Fruit fly (Drosophila melanogaster) whole organism, adult: ENCODE measurements around the gene uncNacbeta.
A peak's percentile ranks its signal among the peaks of the same experiment; 100 is the strongest.

Source experiments
- CG11617 ChIP-seq: fragments of 200-800 bp; sonication (Bioruptor generic); optimal IDR thresholded peaks from 2 replicates; lab custom pipeline; 2017; ENCODE audit warnings: mild to moderate bottlenecking, missing biosample characterization, missing genetic modification reagents, missing genetic modification characterization
- CG12768 ChIP-seq: fragments of 200-800 bp; sonication (Bioruptor generic); optimal IDR thresholded peaks from 2 replicates; lab custom pipeline; 2017; ENCODE audit warnings: missing biosample characterization, missing genetic modification characterization, mild to moderate bottlenecking, moderate library complexity, missing genetic modification reagents
- CG14711 ChIP-seq: fragments of 200-800 bp; sonication (Bioruptor generic); optimal IDR thresholded peaks from 2 replicates; lab custom pipeline; 2018; ENCODE audit warnings: missing biosample characterization, mild to moderate bottlenecking, missing genetic modification characterization, moderate library complexity
- CG1620 ChIP-seq: fragments of 200-800 bp; sonication (Bioruptor generic); optimal IDR thresholded peaks from 2 replicates; lab custom pipeline; 2016; ENCODE audit warnings: missing biosample characterization, missing genetic modification characterization
- CG33017 ChIP-seq: fragments of 200-800 bp; sonication (Bioruptor generic); optimal IDR thresholded peaks from 2 replicates; lab custom pipeline; 2018; ENCODE audit warnings: missing biosample characterization, mild to moderate bottlenecking, missing genetic modification characterization, moderate library complexity
- CG5204 ChIP-seq: fragments of 200-800 bp; sonication (Bioruptor generic); optimal IDR thresholded peaks from 2 replicates; lab custom pipeline; 2016; ENCODE audit warnings: missing biosample characterization, missing genetic modification characterization
- CG7045 ChIP-seq: fragments of 200-800 bp; sonication (Bioruptor generic); optimal IDR thresholded peaks from 2 replicates; lab custom pipeline; 2017; ENCODE audit warnings: missing biosample characterization, mild to moderate bottlenecking, missing genetic modification characterization
- CG7101 ChIP-seq: fragments of 200-800 bp; sonication (Bioruptor generic); optimal IDR thresholded peaks from 2 replicates; lab custom pipeline; 2018; ENCODE audit warnings: missing biosample characterization, mild to moderate bottlenecking, missing genetic modification characterization, moderate library complexity
- Clk ChIP-seq: fragments of 200-800 bp; sonication (Bioruptor generic); optimal IDR thresholded peaks from 2 replicates; lab custom pipeline; 2017; ENCODE audit warnings: missing biosample characterization, missing genetic modification characterization
- Crg-1 ChIP-seq: fragments of 200-800 bp; sonication (Bioruptor generic); optimal IDR thresholded peaks from 2 replicates; lab custom pipeline; 2016; ENCODE audit warnings: missing biosample characterization, missing genetic modification characterization
- Hr96 ChIP-seq: fragments of 200-800 bp; sonication (Bioruptor generic); optimal IDR thresholded peaks from 2 replicates; lab custom pipeline; 2016; ENCODE audit warnings: missing biosample characterization, missing genetic modification characterization
- Mnt ChIP-seq: fragments of 200-800 bp; sonication (Bioruptor generic); optimal IDR thresholded peaks from 2 replicates; lab custom pipeline; 2016; ENCODE audit warnings: missing biosample characterization, mild to moderate bottlenecking, missing genetic modification characterization
- bab1 ChIP-seq: fragments of 200-800 bp; sonication (Bioruptor generic); optimal IDR thresholded peaks from 3 replicates; lab custom pipeline; 2019; ENCODE audit warnings: missing biosample characterization, mild to moderate bottlenecking, missing genetic modification characterization, moderate library complexity
- cic ChIP-seq: fragments of 200-800 bp; sonication (Bioruptor generic); optimal IDR thresholded peaks from 2 replicates; lab custom pipeline; 2017; ENCODE audit warnings: missing biosample characterization, mild to moderate bottlenecking, missing genetic modification characterization, moderate library complexity
- cnc ChIP-seq, 2 experiments: fragments of >200 bp; optimal IDR thresholded peaks; 2 replicates each; lab custom pipeline; 2017
- kay ChIP-seq: fragments of 200-800 bp; sonication (Bioruptor generic); peaks from one replicate; lab custom pipeline; 2016; ENCODE audit warnings: missing biosample characterization, missing genetic modification characterization, borderline replicate concordance
- ovo ChIP-seq: fragments of 200-800 bp; sonication (Bioruptor generic); optimal IDR thresholded peaks from 2 replicates; lab custom pipeline; 2016; ENCODE audit warnings: missing biosample characterization, missing genetic modification characterization
- pad ChIP-seq: fragments of 200-800 bp; sonication (Bioruptor generic); optimal IDR thresholded peaks from 3 replicates; lab custom pipeline; 2017; ENCODE audit warnings: missing biosample characterization, missing genetic modification characterization, mild to moderate bottlenecking, moderate library complexity, missing genetic modification reagents
- tj ChIP-seq: fragments of 200-800 bp; sonication (Bioruptor generic); optimal IDR thresholded peaks from 3 replicates; lab custom pipeline; 2017; ENCODE audit warnings: missing biosample characterization, mild to moderate bottlenecking, missing genetic modification characterization, moderate library complexity
- toe ChIP-seq: fragments of 200-800 bp; sonication (Bioruptor generic); optimal IDR thresholded peaks from 2 replicates; lab custom pipeline; 2016; ENCODE audit warnings: missing biosample characterization, missing genetic modification characterization

uncNacbeta gene

dm6 chr2L:602439-602879 is 38.8 kb upstream of the uncNacbeta start, which contains the start of gene CG13689:
Gene CG13689, plus strand, starts transcription at chr2L:602813.
- TF ChIP-seq CG11617 (GFP tag; lab: Kevin White, UChicago) (no peak), tj (GFP tag; lab: Kevin White, UChicago) (no peak), cnc (optimal IDR thresholded peaks at IDR 0.05; lab: Kevin White, UChicago) (no peak), pad (GFP tag; lab: Kevin White, UChicago) (peak; percentile 14), bab1 (peak; percentile 38), CG14711 (tag; lab: Kevin White, UChicago) (peak; percentile 79), Crg-1 (GFP tag; lab: Kevin White, UChicago) (no peak), CG33017 (tag; lab: Kevin White, UChicago) (no peak), CG7045 (GFP tag; lab: Kevin White, UChicago) (peak; percentile 29), kay (GFP tag; lab: Kevin White, UChicago) (no peak), Clk (GFP tag; lab: Kevin White, UChicago) (no peak), CG1620 (GFP tag; lab: Kevin White, UChicago) (peak; percentile 44), CG12768 (no peak), CG5204 (GFP tag; lab: Kevin White, UChicago) (peak; percentile 31), ovo (GFP tag; lab: Kevin White, UChicago) (peak; percentile 3), Hr96 (peak; percentile 39), cic (GFP tag; lab: Kevin White, UChicago) (no peak), Mnt (GFP tag; lab: Kevin White, UChicago) (no peak), toe (GFP tag; lab: Kevin White, UChicago) (peak; percentile 50), CG7101 (no peak)

dm6 chr2L:601848-602247 is 38.2 kb upstream of the uncNacbeta start:
- TF ChIP-seq CG5204 (GFP tag; lab: Kevin White, UChicago) (no peak), toe (GFP tag; lab: Kevin White, UChicago) (no peak), cic (GFP tag; lab: Kevin White, UChicago) (no peak), ovo (GFP tag; lab: Kevin White, UChicago) (no peak), CG33017 (tag; lab: Kevin White, UChicago) (no peak), bab1 (no peak)

- TF ChIP-seq bab1 (no peak), CG7045 (GFP tag; lab: Kevin White, UChicago) (no peak), CG11617 (GFP tag; lab: Kevin White, UChicago) (no peak)
Measured at dm6 chr2L:597771-598170, 34.2 kb upstream of the uncNacbeta start.

- TF ChIP-seq bab1 = no peak
- no peak for TF ChIP-seq CG12768
- TF ChIP-seq Clk (GFP tag; lab: Kevin White, UChicago) = no peak
- no peak for TF ChIP-seq Crg-1 (GFP tag; lab: Kevin White, UChicago)
- TF ChIP-seq CG1620 (GFP tag; lab: Kevin White, UChicago) = no peak
- TF ChIP-seq cnc (optimal IDR thresholded peaks at IDR 0.05; lab: Kevin White, UChicago) = no peak
- TF ChIP-seq CG5204 (GFP tag; lab: Kevin White, UChicago) = no peak
- TF ChIP-seq Mnt (GFP tag; lab: Kevin White, UChicago) = no peak
- TF ChIP-seq ovo (GFP tag; lab: Kevin White, UChicago) = no peak
- no peak for TF ChIP-seq cic (GFP tag; lab: Kevin White, UChicago)
- no peak for TF ChIP-seq tj (GFP tag; lab: Kevin White, UChicago)
- TF ChIP-seq CG11617 (GFP tag; lab: Kevin White, UChicago) = no peak
- TF ChIP-seq kay (GFP tag; lab: Kevin White, UChicago) = no peak
- TF ChIP-seq CG7045 (GFP tag; lab: Kevin White, UChicago) = no peak
- TF ChIP-seq CG14711 (tag; lab: Kevin White, UChicago) = no peak
- TF ChIP-seq CG7101 = no peak
- no peak for TF ChIP-seq Hr96
- no peak for TF ChIP-seq pad (GFP tag; lab: Kevin White, UChicago)
- TF ChIP-seq toe (GFP tag; lab: Kevin White, UChicago) = no peak
Measured at dm6 chr2L:594635-595384, 31.2 kb upstream of the uncNacbeta start, which contains the start of gene Gsc. Gene Gsc, minus strand, starts transcription at chr2L:594685.

DNA sequence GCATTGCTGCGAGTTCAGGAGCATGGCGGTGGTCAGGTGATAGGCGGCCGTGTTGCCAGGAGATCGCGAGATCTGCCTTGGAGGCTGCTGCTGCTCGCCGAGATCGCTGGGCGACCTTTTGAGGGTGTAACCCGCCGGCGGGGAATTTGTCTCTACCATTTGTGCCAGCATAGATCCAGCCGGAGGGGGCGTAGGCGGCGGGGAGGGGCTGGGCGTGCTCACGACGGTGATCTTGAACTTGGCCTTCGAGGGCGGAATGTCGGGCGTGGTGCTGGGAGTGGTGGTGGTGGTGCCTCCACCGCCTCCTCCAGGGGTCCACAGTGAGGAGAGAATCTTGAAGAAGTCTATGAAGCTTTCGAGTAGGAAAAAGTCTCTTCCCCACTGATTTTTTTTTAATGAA is 30.4 kb upstream of the uncNacbeta start:
- no peak for TF ChIP-seq CG1620 (GFP tag; lab: Kevin White, UChicago)
- TF ChIP-seq bab1 = no peak
- no peak for TF ChIP-seq toe (GFP tag; lab: Kevin White, UChicago)
- TF ChIP-seq ovo (GFP tag; lab: Kevin White, UChicago) = no peak
- TF ChIP-seq CG33017 (tag; lab: Kevin White, UChicago) = no peak
- no peak for TF ChIP-seq CG7045 (GFP tag; lab: Kevin White, UChicago)
- no peak for TF ChIP-seq kay (GFP tag; lab: Kevin White, UChicago)
- TF ChIP-seq Crg-1 (GFP tag; lab: Kevin White, UChicago) = no peak
- TF ChIP-seq CG7101 = no peak
- no peak for TF ChIP-seq cnc (optimal IDR thresholded peaks at IDR 0.05; lab: Kevin White, UChicago)
- TF ChIP-seq CG14711 (tag; lab: Kevin White, UChicago) = no peak
- no peak for TF ChIP-seq pad (GFP tag; lab: Kevin White, UChicago)
- TF ChIP-seq CG12768 = no peak
- TF ChIP-seq Clk (GFP tag; lab: Kevin White, UChicago) = no peak
- no peak for TF ChIP-seq cic (GFP tag; lab: Kevin White, UChicago)
- TF ChIP-seq CG11617 (GFP tag; lab: Kevin White, UChicago) = no peak
- TF ChIP-seq CG5204 (GFP tag; lab: Kevin White, UChicago) = no peak
- no peak for TF ChIP-seq Mnt (GFP tag; lab: Kevin White, UChicago)
- TF ChIP-seq Hr96 = no peak
